Fruit fly (Drosophila melanogaster): ENCODE data around the gene CG14075.

CG14075 gene

DNA sequence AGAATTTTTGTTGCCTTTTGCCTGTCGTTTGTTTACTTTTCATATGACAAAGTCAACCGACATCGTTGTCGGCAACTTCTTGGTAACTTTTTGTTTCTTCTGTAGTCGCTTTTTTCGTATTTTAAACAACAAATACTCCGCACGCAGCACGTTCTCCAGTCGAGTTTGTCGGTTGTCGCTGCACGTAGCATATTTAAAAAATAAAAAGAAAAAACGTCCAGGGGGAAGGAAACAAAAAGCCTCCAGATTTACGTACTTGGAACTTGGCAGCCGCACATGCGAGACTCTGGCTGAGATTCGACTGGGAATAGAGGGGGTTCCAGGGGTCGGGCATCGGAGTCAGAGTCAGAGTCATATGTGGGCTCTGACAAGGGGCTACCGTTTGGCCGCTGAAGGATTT lies 36.9 kb downstream of the CG14075 start:
- TF ChIP-seq sens (GFP tag), result peak; percentile 0
- TF ChIP-seq Med (GFP tag), result peak; percentile 5
- TF ChIP-seq Elba2 (GFP tag; optimal IDR thresholded peaks at IDR 0.05), result no peak
- TF ChIP-seq CG5180 (GFP tag; optimal IDR thresholded peaks at IDR 0.05), result no peak
- peak; percentile 74 for TF ChIP-seq Ets65A (GFP tag)
- TF ChIP-seq nom (GFP tag; optimal IDR thresholded peaks at IDR 0.05), result peak; percentile 68

DNA sequence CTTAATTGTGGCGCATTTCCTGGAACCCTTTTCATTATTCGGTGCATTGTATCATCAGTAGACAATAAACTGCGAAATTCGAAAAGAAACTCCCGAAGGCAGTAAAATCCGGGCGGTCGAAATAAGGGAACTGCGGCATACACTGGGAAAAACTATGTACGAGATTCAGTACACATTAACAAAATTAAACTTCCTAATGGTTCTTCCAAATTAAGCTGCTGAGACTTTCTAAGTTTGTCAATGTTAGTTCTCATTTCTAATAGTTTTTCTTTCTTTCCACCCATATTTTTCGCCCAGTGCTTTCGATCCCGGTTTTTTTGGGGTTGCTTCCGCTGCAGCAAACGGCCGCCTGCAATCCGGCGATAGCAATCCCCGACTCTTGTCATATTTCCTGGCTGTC lies 40.0 kb downstream of the CG14075 start:
- TF ChIP-seq repo (GFP tag; optimal IDR thresholded peaks at IDR 0.05) (peak; percentile 70), CG10147 (GFP tag; optimal IDR thresholded peaks at IDR 0.05) (peak; percentile 49), CG2199 (GFP tag; IDR thresholded peaks at IDR 0.05) (peak; percentile 70; the same call in 2 of the 3 replicates), Sox102F (GFP tag; optimal IDR thresholded peaks at IDR 0.05) (peak; percentile 85), CG34376 (GFP tag; optimal IDR thresholded peaks at IDR 0.05) (no peak), croc (GFP tag; conservative IDR thresholded peaks at IDR 0.05) (peak; percentile 79), pita (GFP tag; optimal IDR thresholded peaks at IDR 0.05) (no peak), bigmax (GFP tag; optimal IDR thresholded peaks at IDR 0.05) (no peak), CG6654 (GFP tag; optimal IDR thresholded peaks at IDR 0.05) (peak; percentile 55), CG10543 (GFP tag; optimal IDR thresholded peaks at IDR 0.05) (no peak), CG10959 (GFP tag; IDR thresholded peaks at IDR 0.05) (no peak), maf-S (GFP tag; optimal IDR thresholded peaks at IDR 0.05) (no peak), CG15073 (GFP tag; optimal IDR thresholded peaks at IDR 0.05) (no peak), bbx (GFP tag; IDR thresholded peaks at IDR 0.05; ENCODE audit: partially characterized antibody) (no peak), Antp (GFP tag; optimal IDR thresholded peaks at IDR 0.05) (peak; percentile 57), CkIIα-i1 (GFP tag; IDR thresholded peaks at IDR 0.05) (no peak), CG15011 (GFP tag; optimal IDR thresholded peaks at IDR 0.05) (peak; percentile 43), Atf-2 (GFP tag; optimal IDR thresholded peaks at IDR 0.05) (peak; percentile 74), CG1602 (GFP tag; optimal IDR thresholded peaks at IDR 0.05) (peak; percentile 58), gfzf (GFP tag; optimal IDR thresholded peaks at IDR 0.05) (no peak), CG5180 (GFP tag; optimal IDR thresholded peaks at IDR 0.05) (peak; percentile 54), row (GFP tag; IDR thresholded peaks at IDR 0.05) (peak; percentile 85), bowl (GFP tag; IDR thresholded peaks at IDR 0.05) (peak; percentile 47; the same call in 1 of the 2 replicates), Doc2 (GFP tag; IDR thresholded peaks at IDR 0.05) (0 out of 2 replicates have a peak, but pooled peaks have one; percentile 12), ash1 (GFP tag; optimal IDR thresholded peaks at IDR 0.05) (no peak), Gug (GFP tag; IDR thresholded peaks at IDR 0.05) (peak; percentile 72; the same call in 3 of the 4 replicates), gsb-n (tag; optimal IDR thresholded peaks at IDR 0.05) (peak; percentile 50), ase (GFP tag; IDR thresholded peaks at IDR 0.05) (peak; percentile 79), Sry-β (GFP tag; optimal IDR thresholded peaks at IDR 0.05) (no peak), CG14050 (GFP tag; IDR thresholded peaks at IDR 0.05) (peak; percentile 52; the same call in 1 of the 3 replicates), Nf-YA (GFP tag; IDR thresholded peaks at IDR 0.05) (0 out of 2 replicates have a peak, but pooled peaks have one; percentile 39), Stat92E (GFP tag; optimal IDR thresholded peaks at IDR 0.05) (peak in 1 of 3 experiments; percentile 70), CG9932 (GFP tag; IDR thresholded peaks at IDR 0.05) (0 out of 2 replicates have a peak, but pooled peaks have one; percentile 36), wdn (GFP tag; IDR thresholded peaks at IDR 0.05) (no peak), CG13296 (GFP tag; optimal IDR thresholded peaks at IDR 0.05) (peak; percentile 66), so (GFP tag; IDR thresholded peaks at IDR 0.05) (peak; percentile 79; the same call in 2 of the 3 replicates), CG12299 (tag; optimal IDR thresholded peaks at IDR 0.05) (peak; percentile 25), HLHmδ (GFP tag; optimal IDR thresholded peaks at IDR 0.05) (no peak), CG15514 (GFP tag; optimal IDR thresholded peaks at IDR 0.05) (peak; percentile 23), Nf-YC (tag; optimal IDR thresholded peaks at IDR 0.05) (peak; percentile 24), CG1832 (GFP tag; optimal IDR thresholded peaks at IDR 0.05) (no peak), CG17829 (tag; optimal IDR thresholded peaks at IDR 0.05) (peak; percentile 86), CG31224 (GFP tag; IDR thresholded peaks at IDR 0.05) (no peak), CG17361 (GFP tag; IDR thresholded peaks at IDR 0.05) (peak; percentile 86)
